Worm (Caenorhabditis elegans) whole organism, L3 larva: ENCODE data around the gene R151.2.

Experiments
- egl-27 ChIP-seq: sonication (generic microtip); optimal IDR thresholded peaks from 4 replicates; lab custom pipeline; 2017; ENCODE audit warnings: missing biosample characterization, missing genetic modification reagents, missing genetic modification characterization
- nfya-1 ChIP-seq: sonication (generic microtip); optimal IDR thresholded peaks from 2 replicates; lab custom pipeline; 2017; ENCODE audit warnings: missing genetic modification characterization, mild to moderate bottlenecking, missing compliant biosample characterization, antibody characterized with exemption, moderate library complexity; ENCODE audit not compliant: insufficient read depth
- nhr-12 ChIP-seq: fragments of 150-350 bp; optimal IDR thresholded peaks from 2 replicates; lab custom pipeline; 2014; ENCODE audit warnings: missing biosample characterization, missing genetic modification characterization
- nhr-76 ChIP-seq: fragments of 150-350 bp; sonication (generic microtip); optimal IDR thresholded peaks from 5 replicates; lab custom pipeline; 2014; ENCODE audit warnings: missing biosample characterization, missing genetic modification characterization
- pqm-1 ChIP-seq: fragments of 150-350 bp; optimal IDR thresholded peaks from 2 replicates; lab custom pipeline; 2017; ENCODE audit warnings: missing biosample characterization, missing genetic modification characterization, inconsistent platforms
- unc-62 ChIP-seq: fragments of 150-350 bp; sonication (generic microtip); optimal IDR thresholded peaks from 4 replicates; lab custom pipeline; 2014; ENCODE audit warnings: missing biosample characterization, missing genetic modification reagents, missing genetic modification characterization
- ztf-11 ChIP-seq: fragments of 150-350 bp; optimal IDR thresholded peaks from 2 replicates; lab custom pipeline; 2014; ENCODE audit warnings: missing biosample characterization, missing genetic modification characterization

DNA sequence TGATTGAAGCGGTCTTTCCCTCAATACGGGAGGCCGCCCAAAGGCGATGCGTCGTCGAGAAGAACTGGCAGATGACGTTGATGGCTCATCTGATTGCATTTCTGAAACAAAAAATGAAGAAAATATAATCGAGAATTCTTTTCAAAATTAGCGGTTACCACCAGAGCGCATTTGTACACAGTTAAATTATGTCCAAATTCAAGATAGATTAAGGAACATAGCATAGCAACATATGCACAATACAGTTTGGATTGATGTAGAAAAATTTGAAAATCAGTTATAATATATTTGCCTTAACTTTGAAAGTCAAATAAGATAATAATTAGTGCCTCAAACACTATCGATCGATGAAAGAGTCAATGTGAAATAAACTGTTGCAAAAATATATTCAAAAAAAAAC is 19.9 kb downstream of the R151.2 start, which contains the start of gene R151.8:
- TF ChIP-seq unc-62 (no peak), nhr-12 (tag; lab: Kevin White, UChicago) (no peak), pqm-1 (no peak), nfya-1 (no peak), ztf-11 (tag; lab: Kevin White, UChicago) (no peak), egl-27 (no peak), nhr-76 (tag; lab: Kevin White, UChicago) (no peak)
